Fruit fly (Drosophila melanogaster): ENCODE results near the gene spir.

DNA sequence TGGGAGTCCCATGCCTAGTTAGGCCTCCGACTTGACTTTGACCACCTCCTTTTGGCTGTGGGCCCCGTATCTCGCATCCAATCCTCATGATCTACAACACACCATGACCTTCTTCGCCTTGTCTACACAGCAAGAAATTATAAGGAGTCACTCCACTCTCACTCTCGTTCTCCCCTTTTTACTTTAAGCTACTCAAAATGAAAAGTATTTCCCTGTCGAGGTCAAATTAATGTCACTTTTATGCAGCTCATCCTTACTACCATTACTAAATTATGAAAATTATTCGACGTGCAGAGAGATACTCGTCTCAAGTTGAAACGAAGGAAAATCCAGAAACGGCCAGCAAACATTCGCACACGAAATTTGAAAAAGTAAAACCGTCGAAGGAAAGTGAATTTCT is 15.2 kb upstream of the spir start:
- no peak for TF ChIP-seq h (optimal IDR thresholded peaks at IDR 0.05)
- TF ChIP-seq ttk (optimal IDR thresholded peaks at IDR 0.05), result no peak
- TF ChIP-seq Myc (optimal IDR thresholded peaks at IDR 0.05), result no peak
